Worm (Caenorhabditis elegans): ENCODE data around the gene ref-1.
A peak's percentile ranks its signal among the peaks of the same experiment; 100 is the strongest.

ref-1 gene

ce11 chrII:10192207-10192606, 26.1 kb upstream of the ref-1 start, which contains the start of gene R05H5.7:
TSS of gene R05H5.7 (plus strand) at chrII:10192507.
- no peak for TF ChIP-seq nhr-12 (tag; optimal IDR thresholded peaks at IDR 0.05)
- TF ChIP-seq nhr-11 (tag; optimal IDR thresholded peaks at IDR 0.05), result no peak
- no peak for TF ChIP-seq dmd-4 (tag; optimal IDR thresholded peaks at IDR 0.05)
- TF ChIP-seq elt-3 (tag; optimal IDR thresholded peaks at IDR 0.05), result no peak
- no peak for TF ChIP-seq lin-11 (tag; optimal IDR thresholded peaks at IDR 0.05)

- no peak for TF ChIP-seq nhr-77 (tag; optimal IDR thresholded peaks at IDR 0.05)
- TF ChIP-seq peb-1 (tag; optimal IDR thresholded peaks at IDR 0.05), result no peak
- no peak for TF ChIP-seq alr-1 (tag; optimal IDR thresholded peaks at IDR 0.05)
- TF ChIP-seq nhr-21 (tag; optimal IDR thresholded peaks at IDR 0.05), result no peak
- TF ChIP-seq nhr-10 (tag; optimal IDR thresholded peaks at IDR 0.05), result no peak
- TF ChIP-seq mab-5 (tag; optimal IDR thresholded peaks at IDR 0.05), result no peak
- TF ChIP-seq skn-1 (tag; optimal IDR thresholded peaks at IDR 0.05), result no peak
- no peak for TF ChIP-seq blmp-1 (tag; optimal IDR thresholded peaks at IDR 0.05; ENCODE audit: insufficient read depth)
- TF ChIP-seq ceh-16 (tag; optimal IDR thresholded peaks at IDR 0.05), result no peak
- no peak for TF ChIP-seq nhr-25 (tag; optimal IDR thresholded peaks at IDR 0.05)
- TF ChIP-seq egl-27 (tag; optimal IDR thresholded peaks at IDR 0.05), result no peak
- TF ChIP-seq mbf-1 (tag; optimal IDR thresholded peaks at IDR 0.05), result no peak
- no peak for TF ChIP-seq dmd-4 (tag; optimal IDR thresholded peaks at IDR 0.05)
- no peak for TF ChIP-seq elt-1 (tag; optimal IDR thresholded peaks at IDR 0.05)
- no peak for TF ChIP-seq lin-39 (tag; optimal IDR thresholded peaks at IDR 0.05)
- TF ChIP-seq sma-9 (GFP tag; optimal IDR thresholded peaks at IDR 0.05), result no peak
- no peak for TF ChIP-seq sma-9 (tag; optimal IDR thresholded peaks at IDR 0.05)
- no peak for TF ChIP-seq Y55F3AM.14 (GFP tag; optimal IDR thresholded peaks at IDR 0.05)
- no peak for TF ChIP-seq nhr-6 (tag; optimal IDR thresholded peaks at IDR 0.05)
- TF ChIP-seq crh-2 (tag; optimal IDR thresholded peaks at IDR 0.05), result no peak
- no peak for TF ChIP-seq R02D3.7 (tag; optimal IDR thresholded peaks at IDR 0.05)
Observed at ce11 chrII:10194605-10195004, 23.7 kb upstream of the ref-1 start, which contains the start of gene srb-6. TSS of gene srb-6 (plus strand) at chrII:10194905.

- no peak for TF ChIP-seq sem-4 (tag; optimal IDR thresholded peaks at IDR 0.05)
- peak; percentile 27 for TF ChIP-seq sma-3 (GFP tag; optimal IDR thresholded peaks at IDR 0.05)
- TF ChIP-seq nhr-129 (tag; optimal IDR thresholded peaks at IDR 0.05), result peak; percentile 69
- peak; percentile 69 for TF ChIP-seq C34F6.9 (tag; optimal IDR thresholded peaks at IDR 0.05)
- TF ChIP-seq nhr-12 (tag; optimal IDR thresholded peaks at IDR 0.05), result no peak
- TF ChIP-seq ama-1 (optimal IDR thresholded peaks at IDR 0.05), result no peak
- no peak for TF ChIP-seq alr-1 (tag; optimal IDR thresholded peaks at IDR 0.05)
- TF ChIP-seq peb-1 (tag; optimal IDR thresholded peaks at IDR 0.05), result no peak
- no peak for TF ChIP-seq unc-39 (tag; optimal IDR thresholded peaks at IDR 0.05)
- TF ChIP-seq ztf-1 (GFP tag; conservative IDR thresholded peaks at IDR 0.05), result no peak
- no peak for TF ChIP-seq lin-39 (tag; optimal IDR thresholded peaks at IDR 0.05)
- no peak for TF ChIP-seq mab-5 (tag; optimal IDR thresholded peaks at IDR 0.05)
- no peak for TF ChIP-seq F13H6.1 (tag; optimal IDR thresholded peaks at IDR 0.05)
- TF ChIP-seq nhr-77 (tag; optimal IDR thresholded peaks at IDR 0.05), result no peak
- TF ChIP-seq ztf-4 (tag; optimal IDR thresholded peaks at IDR 0.05), result no peak
- TF ChIP-seq snpc-4 (tag; optimal IDR thresholded peaks at IDR 0.05), result no peak
- TF ChIP-seq nhr-6 (tag; optimal IDR thresholded peaks at IDR 0.05), result no peak
- TF ChIP-seq crh-2 (tag; optimal IDR thresholded peaks at IDR 0.05), result peak; percentile 39
- peak; percentile 74 for TF ChIP-seq gmeb-1 (tag; optimal IDR thresholded peaks at IDR 0.05)
- TF ChIP-seq nhr-25 (tag; optimal IDR thresholded peaks at IDR 0.05), result no peak
- TF ChIP-seq nhr-11 (tag; optimal IDR thresholded peaks at IDR 0.05), result no peak
- no peak for TF ChIP-seq nhr-21 (tag; optimal IDR thresholded peaks at IDR 0.05)
- no peak for TF ChIP-seq nhr-237 (tag; optimal IDR thresholded peaks at IDR 0.05)
- peak; percentile 34 for TF ChIP-seq zag-1 (tag; optimal IDR thresholded peaks at IDR 0.05)
- peak in 1 of 2 experiments; percentile 78 for TF ChIP-seq lsy-2 (tag; optimal IDR thresholded peaks at IDR 0.05)
- TF ChIP-seq skn-1 (tag; optimal IDR thresholded peaks at IDR 0.05), result no peak
- no peak for TF ChIP-seq dmd-4 (tag; optimal IDR thresholded peaks at IDR 0.05)
- peak; percentile 30 for TF ChIP-seq sma-9 (GFP tag; optimal IDR thresholded peaks at IDR 0.05)
- TF ChIP-seq sma-9 (tag; optimal IDR thresholded peaks at IDR 0.05), result no peak
- TF ChIP-seq fos-1 (tag; optimal IDR thresholded peaks at IDR 0.05), result peak; percentile 29
- no peak for TF ChIP-seq ceh-16 (tag; optimal IDR thresholded peaks at IDR 0.05)
- no peak for TF ChIP-seq egl-27 (tag; optimal IDR thresholded peaks at IDR 0.05)
- peak; percentile 54 for TF ChIP-seq lin-13 (GFP tag; optimal IDR thresholded peaks at IDR 0.05)
- TF ChIP-seq unc-55 (GFP tag; optimal IDR thresholded peaks at IDR 0.05), result peak; percentile 87
Observed at ce11 chrII:10197091-10197675, 21.1 kb upstream of the ref-1 start, which contains the start of gene R05H5.3. TSS of gene R05H5.3 (plus strand) at chrII:10197625.

Data from whole organism, L2 larva.